Worm (Caenorhabditis elegans): ENCODE results near the gene clec-59.

ce11 chrII:10483860-10484259 is 4.6 kb upstream of the clec-59 start:
- TF ChIP-seq unc-62 (GFP tag; optimal IDR thresholded peaks at IDR 0.05) (no peak), nhr-11 (tag; optimal IDR thresholded peaks at IDR 0.05) (no peak), elt-1 (tag; optimal IDR thresholded peaks at IDR 0.05) (no peak), snpc-4 (tag; optimal IDR thresholded peaks at IDR 0.05) (no peak), mml-1 (tag; optimal IDR thresholded peaks at IDR 0.05) (no peak), zag-1 (tag; optimal IDR thresholded peaks at IDR 0.05) (no peak), ama-1 (optimal IDR thresholded peaks at IDR 0.05) (no peak), nhr-76 (tag; optimal IDR thresholded peaks at IDR 0.05) (no peak)

Measured in whole organism, L3 larva.